Fruit fly (Drosophila melanogaster) whole organism, prepupa: ENCODE measurements around the gene Hsp26.

Experiments
- Blimp-1 ChIP-seq: fragments of 200-800 bp; sonication (Bioruptor generic); optimal IDR thresholded peaks from 3 replicates; lab custom pipeline; 2017; ENCODE audit warnings: missing biosample characterization, missing genetic modification characterization, mild to moderate bottlenecking, moderate library complexity, missing genetic modification reagents
- CG10631 ChIP-seq: fragments of 200-800 bp; sonication (Bioruptor generic); optimal IDR thresholded peaks from 2 replicates; lab custom pipeline; 2016; ENCODE audit warnings: missing biosample characterization, missing genetic modification characterization
- CG10669 ChIP-seq: fragments of 200-800 bp; sonication (Bioruptor generic); optimal IDR thresholded peaks from 3 replicates; lab custom pipeline; 2018; ENCODE audit warnings: missing biosample characterization, mild to moderate bottlenecking, missing genetic modification characterization, moderate library complexity
- CG11294 ChIP-seq: fragments of 200-800 bp; sonication (Bioruptor generic); IDR thresholded peaks from 2 replicates; pipeline ENCODE4 v1.3.6; 2022; ENCODE audit warnings: missing biosample characterization, missing genetic modification characterization
- CG11762 ChIP-seq: fragments of 200-800 bp; sonication (Bioruptor generic); optimal IDR thresholded peaks from 3 replicates; lab custom pipeline; 2016; ENCODE audit warnings: missing biosample characterization, missing genetic modification characterization; ENCODE audit not compliant: insufficient read depth
- CG11902 ChIP-seq: fragments of 200-800 bp; sonication (Bioruptor generic); optimal IDR thresholded peaks from 3 replicates; lab custom pipeline; 2016; ENCODE audit warnings: missing biosample characterization, missing genetic modification characterization
- CG16779 ChIP-seq: fragments of 200-800 bp; sonication (Bioruptor generic); optimal IDR thresholded peaks from 3 replicates; lab custom pipeline; 2017; ENCODE audit warnings: missing biosample characterization, mild to moderate bottlenecking, missing genetic modification characterization
- CG3032 ChIP-seq: fragments of 200-800 bp; optimal IDR thresholded peaks from 2 replicates; lab custom pipeline; 2019; ENCODE audit warnings: missing biosample characterization, mild to moderate bottlenecking, missing genetic modification characterization, moderate library complexity
- CG31627 ChIP-seq: fragments of 200-800 bp; sonication (Bioruptor generic); optimal IDR thresholded peaks from 3 replicates; lab custom pipeline; 2016; ENCODE audit warnings: missing biosample characterization, missing genetic modification characterization
- CG34406 ChIP-seq: fragments of 200-800 bp; sonication (Bioruptor generic); optimal IDR thresholded peaks from 3 replicates; lab custom pipeline; 2016; ENCODE audit warnings: missing biosample characterization, missing genetic modification characterization
- CG3919 ChIP-seq: fragments of 200-800 bp; sonication (Bioruptor generic); optimal IDR thresholded peaks from 3 replicates; lab custom pipeline; 2016; ENCODE audit warnings: missing biosample characterization, missing genetic modification characterization
- CG6163 ChIP-seq: fragments of 200-800 bp; sonication (Bioruptor generic); IDR thresholded peaks from 3 replicates; pipeline ENCODE4 v1.3.6; 2022; ENCODE audit warnings: missing biosample characterization, missing genetic modification characterization
- CG6808 ChIP-seq: fragments of 200-800 bp; sonication (Bioruptor generic); optimal IDR thresholded peaks from 3 replicates; lab custom pipeline; 2017; ENCODE audit warnings: missing biosample characterization, missing genetic modification characterization, mild to moderate bottlenecking, moderate library complexity, missing genetic modification reagents
- CG6854 ChIP-seq: fragments of 200-800 bp; sonication (Bioruptor generic); optimal IDR thresholded peaks from 2 replicates; lab custom pipeline; 2017; ENCODE audit warnings: missing biosample characterization, mild to moderate bottlenecking, missing genetic modification characterization
- CG7368 ChIP-seq: fragments of 200-800 bp; sonication (Bioruptor generic); optimal IDR thresholded peaks from 3 replicates; lab custom pipeline; 2016; ENCODE audit warnings: missing biosample characterization, missing genetic modification characterization
- CG8119 ChIP-seq: fragments of 200-800 bp; sonication (Bioruptor generic); IDR thresholded peaks from 3 replicates; pipeline ENCODE4 v1.3.6; 2022; ENCODE audit warnings: missing biosample characterization, missing genetic modification characterization
- CG8319 ChIP-seq: fragments of 200-800 bp; sonication (Bioruptor generic); optimal IDR thresholded peaks from 3 replicates; lab custom pipeline; 2016; ENCODE audit warnings: missing biosample characterization, missing genetic modification characterization
- CG8632 ChIP-seq: fragments of 200-800 bp; sonication (Bioruptor generic); optimal IDR thresholded peaks from 3 replicates; lab custom pipeline; 2016; ENCODE audit warnings: missing biosample characterization, missing genetic modification characterization
- CG9139 ChIP-seq: fragments of 200-800 bp; sonication (Bioruptor generic); optimal IDR thresholded peaks from 3 replicates; lab custom pipeline; 2017; ENCODE audit warnings: missing biosample characterization, mild to moderate bottlenecking, missing genetic modification characterization
- Eip75B ChIP-seq: fragments of 200-800 bp; sonication (Bioruptor generic); optimal IDR thresholded peaks from 3 replicates; lab custom pipeline; 2016; ENCODE audit warnings: missing biosample characterization, missing genetic modification characterization
- Eip78C ChIP-seq: fragments of 200-800 bp; sonication (Bioruptor generic); peaks from one replicate; lab custom pipeline; 2016; ENCODE audit warnings: missing biosample characterization, missing genetic modification characterization
- Eip93F ChIP-seq: fragments of 200-800 bp; sonication (Bioruptor generic); optimal IDR thresholded peaks from 2 replicates; lab custom pipeline; 2016; ENCODE audit warnings: missing biosample characterization, mild to moderate bottlenecking, missing genetic modification characterization
- Ets21C ChIP-seq: fragments of 200-800 bp; sonication (Bioruptor generic); optimal IDR thresholded peaks from 3 replicates; lab custom pipeline; 2016; ENCODE audit warnings: missing biosample characterization, missing genetic modification characterization
- Ets96B ChIP-seq: fragments of 200-800 bp; optimal IDR thresholded peaks from 2 replicates; lab custom pipeline; 2019; ENCODE audit warnings: missing biosample characterization, mild to moderate bottlenecking, missing genetic modification characterization, moderate library complexity
- Gug ChIP-seq: fragments of 200-800 bp; sonication (Bioruptor generic); IDR thresholded peaks from 2 replicates; pipeline ENCODE4 v1.3.6; 2022; ENCODE audit warnings: missing biosample characterization, missing genetic modification characterization
- Hr38 ChIP-seq: sonication (Bioruptor generic); optimal IDR thresholded peaks from 2 replicates; lab custom pipeline; 2016; ENCODE audit warnings: missing biosample characterization, missing genetic modification characterization
- Hr39 ChIP-seq: fragments of 200-800 bp; sonication (Bioruptor generic); optimal IDR thresholded peaks from 2 replicates; lab custom pipeline; 2016; ENCODE audit warnings: missing biosample characterization, missing genetic modification characterization
- Hr4 ChIP-seq: fragments of 200-800 bp; sonication (Bioruptor generic); optimal IDR thresholded peaks from 3 replicates; lab custom pipeline; 2016; ENCODE audit warnings: missing biosample characterization, missing genetic modification characterization
- Met ChIP-seq: fragments of 200-800 bp; sonication (Bioruptor generic); optimal IDR thresholded peaks from 3 replicates; lab custom pipeline; 2016; ENCODE audit warnings: missing biosample characterization, missing genetic modification characterization
- OdsH ChIP-seq: fragments of 200-800 bp; sonication (Bioruptor generic); optimal IDR thresholded peaks from 3 replicates; lab custom pipeline; 2016; ENCODE audit warnings: missing biosample characterization, missing genetic modification characterization
- acj6 ChIP-seq: fragments of 200-800 bp; sonication (Bioruptor generic); optimal IDR thresholded peaks from 3 replicates; lab custom pipeline; 2016; ENCODE audit warnings: missing biosample characterization, missing genetic modification characterization
- cyc ChIP-seq: fragments of 200-800 bp; sonication (Bioruptor generic); optimal IDR thresholded peaks from 3 replicates; lab custom pipeline; 2016; ENCODE audit warnings: missing biosample characterization, missing genetic modification characterization
- dac ChIP-seq: fragments of 200-800 bp; sonication (Bioruptor generic); optimal IDR thresholded peaks from 2 replicates; lab custom pipeline; 2017; ENCODE audit warnings: missing biosample characterization, mild to moderate bottlenecking, missing genetic modification characterization
- esn ChIP-seq: fragments of 200-800 bp; sonication (Bioruptor generic); optimal IDR thresholded peaks from 2 replicates; lab custom pipeline; 2016; ENCODE audit warnings: missing biosample characterization, mild to moderate bottlenecking, missing genetic modification characterization, moderate library complexity
- fd85E ChIP-seq: fragments of 200-800 bp; sonication (Bioruptor generic); optimal IDR thresholded peaks from 3 replicates; lab custom pipeline; 2016; ENCODE audit warnings: missing biosample characterization, missing genetic modification characterization
- fkh ChIP-seq: fragments of 200-800 bp; sonication (Bioruptor generic); optimal IDR thresholded peaks from 3 replicates; lab custom pipeline; 2017; ENCODE audit warnings: missing biosample characterization, mild to moderate bottlenecking, missing genetic modification characterization, moderate library complexity
- lz ChIP-seq: fragments of 200-800 bp; sonication (Bioruptor generic); optimal IDR thresholded peaks from 3 replicates; lab custom pipeline; 2016; ENCODE audit warnings: missing biosample characterization, missing genetic modification characterization
- net ChIP-seq: fragments of 200-800 bp; sonication (Bioruptor generic); optimal IDR thresholded peaks from 3 replicates; lab custom pipeline; 2016; ENCODE audit warnings: missing biosample characterization, missing genetic modification characterization
- salr ChIP-seq, 2 experiments: fragments of 200-800 bp; sonication (Bioruptor generic); optimal IDR thresholded peaks; 3 replicates each; lab custom pipeline; 2016 to 2018; ENCODE audit warnings: missing biosample characterization in 2 of 2, missing genetic modification characterization in 2 of 2, mild to moderate bottlenecking in 1 of 2
- spab ChIP-seq: fragments of 200-800 bp; sonication (Bioruptor generic); optimal IDR thresholded peaks from 2 replicates; lab custom pipeline; 2017; ENCODE audit warnings: missing biosample characterization, mild to moderate bottlenecking, missing genetic modification characterization, missing genetic modification reagents
- ss ChIP-seq, 2 experiments: fragments of 200-800 bp; sonication (Bioruptor generic); optimal IDR thresholded peaks; 2 replicates in 1 of 2; 3 replicates in 1 of 2; lab custom pipeline; 2017 to 2018; ENCODE audit warnings: mild to moderate bottlenecking in 2 of 2, missing biosample characterization in 2 of 2, missing genetic modification characterization in 2 of 2, moderate library complexity in 1 of 2
- svp ChIP-seq: fragments of 200-800 bp; sonication (Bioruptor generic); peaks from one replicate; lab custom pipeline; 2016; ENCODE audit warnings: missing biosample characterization, missing genetic modification characterization
- topi ChIP-seq: fragments of 200-800 bp; sonication (Bioruptor generic); optimal IDR thresholded peaks from 3 replicates; lab custom pipeline; 2016; ENCODE audit warnings: missing biosample characterization, missing genetic modification characterization
- vri ChIP-seq: fragments of 200-800 bp; sonication (Bioruptor generic); optimal IDR thresholded peaks from 3 replicates; lab custom pipeline; 2016; ENCODE audit warnings: missing biosample characterization, mild to moderate bottlenecking, missing genetic modification characterization

The Hsp26 gene

DNA sequence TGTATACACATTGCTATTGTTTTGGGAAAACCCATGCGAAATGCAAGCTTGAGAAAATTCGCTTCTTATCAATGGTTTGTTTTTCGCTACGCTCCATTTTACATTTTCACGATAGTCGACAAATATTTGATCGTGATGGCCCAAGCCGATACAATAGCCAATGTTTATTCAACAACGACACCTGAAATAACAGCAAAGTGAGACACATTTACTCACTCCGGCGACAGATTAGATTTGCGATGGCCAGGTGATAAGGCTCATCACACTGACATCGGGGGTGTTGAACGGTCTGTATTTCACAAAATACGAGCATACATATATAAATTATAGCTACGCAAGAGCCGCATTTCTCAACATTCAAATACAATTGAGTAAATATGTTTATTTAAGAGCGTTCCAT lies 19.9 kb upstream of the Hsp26 start:
- TF ChIP-seq ss (GFP tag; optimal IDR thresholded peaks at IDR 0.05; lab: Kevin White, UChicago) (no peak), CG3032 (tag; lab: Kevin White, UChicago) (no peak), Eip93F (GFP tag; lab: Kevin White, UChicago) (no peak), Hr39 (GFP tag; lab: Kevin White, UChicago) (no peak), Eip75B (GFP tag; lab: Kevin White, UChicago) (no peak), Hr38 (GFP tag; lab: Kevin White, UChicago) (no peak), topi (no peak), CG9139 (no peak), CG8119 (GFP tag; lab: Robert Waterston, UW) (0 out of 3 replicates have a peak, but pooled peaks have one; percentile 22), CG8319 (no peak), esn (GFP tag; lab: Kevin White, UChicago) (peak; percentile 9), fd85E (GFP tag; lab: Kevin White, UChicago) (no peak), salr (GFP tag; optimal IDR thresholded peaks at IDR 0.05; lab: Kevin White, UChicago) (no peak), CG31627 (GFP tag; lab: Kevin White, UChicago) (no peak), acj6 (GFP tag; lab: Kevin White, UChicago) (no peak), CG6808 (GFP tag; lab: Kevin White, UChicago) (peak; percentile 52), vri (GFP tag; lab: Kevin White, UChicago) (peak; percentile 40), Eip78C (GFP tag; lab: Kevin White, UChicago) (peak; percentile 25), dac (GFP tag; lab: Kevin White, UChicago) (no peak), CG34406 (no peak), CG11902 (GFP tag; lab: Kevin White, UChicago) (no peak), net (GFP tag; lab: Kevin White, UChicago) (no peak), lz (GFP tag; lab: Kevin White, UChicago) (no peak), OdsH (peak; percentile 4), CG11294 (GFP tag; lab: Robert Waterston, UW) (no peak), Ets96B (tag; lab: Kevin White, UChicago) (no peak), Hr4 (no peak), Met (GFP tag; lab: Kevin White, UChicago) (no peak), CG16779 (tag; lab: Kevin White, UChicago) (peak; percentile 4), spab (GFP tag; lab: Kevin White, UChicago) (peak; percentile 23), svp (peak; percentile 45), Gug (no peak), Ets21C (no peak), CG10669 (GFP tag; lab: Kevin White, UChicago) (no peak), fkh (GFP tag; lab: Kevin White, UChicago) (peak; percentile 93), cyc (GFP tag; lab: Kevin White, UChicago) (no peak), CG3919 (no peak), CG6163 (GFP tag; lab: Robert Waterston, UW) (peak; percentile 57; the same call in 2 of the 3 replicates), CG10631 (GFP tag; lab: Kevin White, UChicago) (peak; percentile 16), Blimp-1 (GFP tag; lab: Kevin White, UChicago) (no peak), CG7368 (peak; percentile 1), CG8632 (GFP tag; lab: Kevin White, UChicago) (no peak), CG11762 (GFP tag; lab: Kevin White, UChicago) (no peak), CG6854 (GFP tag; lab: Kevin White, UChicago) (no peak)
- TF ChIP-seq, all 60 proteins: peak for 13
